Fruit fly (Drosophila melanogaster) whole organism, pupa: ENCODE measurements around the gene CG31848.

Experiments used
- CG17806 ChIP-seq: fragments of 200-800 bp; sonication (Bioruptor generic); optimal IDR thresholded peaks from 2 replicates; lab custom pipeline; 2018; ENCODE audit warnings: missing biosample characterization, mild to moderate bottlenecking, missing genetic modification characterization, moderate library complexity
- CG8301 ChIP-seq: fragments of 200-800 bp; sonication (Bioruptor generic); optimal IDR thresholded peaks from 2 replicates; lab custom pipeline; 2018; ENCODE audit warnings: missing biosample characterization, mild to moderate bottlenecking, missing genetic modification characterization
- Pif1A ChIP-seq: fragments of 200-800 bp; sonication (Bioruptor generic); optimal IDR thresholded peaks from 3 replicates; lab custom pipeline; 2016; ENCODE audit warnings: missing biosample characterization, missing genetic modification characterization
- Pif1B ChIP-seq: fragments of 200-800 bp; sonication (Bioruptor generic); optimal IDR thresholded peaks from 3 replicates; lab custom pipeline; 2016; ENCODE audit warnings: missing biosample characterization, missing genetic modification characterization
- fd96Ca ChIP-seq: fragments of 200-800 bp; sonication (Bioruptor generic); IDR thresholded peaks from 3 replicates; pipeline ENCODE4 v1.3.6; 2022; ENCODE audit warnings: missing biosample characterization, missing genetic modification characterization
- gl ChIP-seq: fragments of 200-800 bp; sonication (Bioruptor generic); optimal IDR thresholded peaks from 2 replicates; lab custom pipeline; 2018; ENCODE audit warnings: missing biosample characterization, mild to moderate bottlenecking, missing genetic modification characterization

dm6 chr2L:13259643-13260042, 6.0 kb downstream of the CG31848 start, which contains the start of gene CG31730:
- TF ChIP-seq Pif1B (GFP tag; lab: Kevin White, UChicago) = no peak
- no peak for TF ChIP-seq Pif1A (GFP tag; lab: Kevin White, UChicago)
- no peak for TF ChIP-seq gl (tag; lab: Kevin White, UChicago)
- TF ChIP-seq CG8301 = no peak
- TF ChIP-seq fd96Ca = no peak
- TF ChIP-seq CG17806 (tag; lab: Kevin White, UChicago) = no peak
